Worm (Caenorhabditis elegans): ENCODE data around the gene K04A8.20.

K04A8.20 gene

ce11 chrV:6558103-6558502, 8.9 kb downstream of the K04A8.20 start, which contains the start of gene spp-20:
spp-20 (minus strand) TSS chrV:6558203.
- TF ChIP-seq ztf-11 (tag; optimal IDR thresholded peaks at IDR 0.05) (no peak), zfp-3 (GFP tag; conservative IDR thresholded peaks at IDR 0.05) (no peak), egl-27 (tag; optimal IDR thresholded peaks at IDR 0.05) (no peak), gei-8 (GFP tag; optimal IDR thresholded peaks at IDR 0.05) (no peak), zfp-2 (tag; optimal IDR thresholded peaks at IDR 0.05) (no peak), T20F7.1 (GFP tag; optimal IDR thresholded peaks at IDR 0.05) (no peak), nhr-10 (tag; optimal IDR thresholded peaks at IDR 0.05) (no peak), nhr-102 (tag; optimal IDR thresholded peaks at IDR 0.05) (no peak), lin-38 (GFP tag; IDR thresholded peaks at IDR 0.05) (no peak), ceh-44 (GFP tag; IDR thresholded peaks at IDR 0.05) (no peak), arid-1 (GFP tag; conservative IDR thresholded peaks at IDR 0.05) (no peak), ZK337.2 (GFP tag; IDR thresholded peaks at IDR 0.05) (no peak)

- TF ChIP-seq lin-1 (GFP tag; IDR thresholded peaks at IDR 0.05) (no peak), madf-5 (GFP tag; IDR thresholded peaks at IDR 0.05) (no peak), Y5F2A.4 (GFP tag; optimal IDR thresholded peaks at IDR 0.05) (no peak), unc-130 (GFP tag; optimal IDR thresholded peaks at IDR 0.05) (no peak), ama-1 (optimal IDR thresholded peaks at IDR 0.05) (no peak), hmg-1.1 (GFP tag; IDR thresholded peaks at IDR 0.05) (no peak), dve-1 (tag; optimal IDR thresholded peaks at IDR 0.05; ENCODE audit: insufficient read depth) (no peak), hlh-11 (tag; optimal IDR thresholded peaks at IDR 0.05) (no peak), ceh-62 (tag; optimal IDR thresholded peaks at IDR 0.05) (no peak), ceh-32 (tag; optimal IDR thresholded peaks at IDR 0.05; ENCODE audit: poor library complexity) (no peak), hlh-30 (tag; optimal IDR thresholded peaks at IDR 0.05; ENCODE audit: insufficient read depth) (no peak), mep-1 (tag; optimal IDR thresholded peaks at IDR 0.05) (no peak), Y105C5A.15 (GFP tag; IDR thresholded peaks at IDR 0.05) (no peak), gei-8 (GFP tag; optimal IDR thresholded peaks at IDR 0.05) (no peak), F37D6.2 (tag; optimal IDR thresholded peaks at IDR 0.05) (no peak), lin-13 (GFP tag; optimal IDR thresholded peaks at IDR 0.05) (no peak), egl-43 (GFP tag; IDR thresholded peaks at IDR 0.05) (no peak), php-3 (GFP tag; IDR thresholded peaks at IDR 0.05) (no peak), zip-11 (GFP tag; IDR thresholded peaks at IDR 0.05) (no peak), tra-1 (GFP tag; IDR thresholded peaks at IDR 0.05) (no peak)
Observed at ce11 chrV:6559105-6559504, 9.9 kb downstream of the K04A8.20 start, which contains the start of gene spp-26. spp-26 (minus strand) TSS chrV:6559205.

- no peak for TF ChIP-seq set-16 (GFP tag; IDR thresholded peaks at IDR 0.05)
- peak; percentile 30 for TF ChIP-seq zfp-2 (tag; optimal IDR thresholded peaks at IDR 0.05)
- peak; percentile 10; the same call in 1 of the 2 replicates for TF ChIP-seq saeg-2 (GFP tag; IDR thresholded peaks at IDR 0.05)
- no peak for TF ChIP-seq mdt-29 (GFP tag; IDR thresholded peaks at IDR 0.05)
- TF ChIP-seq mxl-2 (GFP tag; conservative IDR thresholded peaks at IDR 0.05): 0 out of 2 replicates have a peak, but pooled peaks have one; percentile 42
- no peak for TF ChIP-seq zag-1 (tag; optimal IDR thresholded peaks at IDR 0.05)
- peak; percentile 3 for TF ChIP-seq unc-130 (GFP tag; optimal IDR thresholded peaks at IDR 0.05)
- peak; percentile 93 for TF ChIP-seq F26F4.8 (GFP tag; conservative IDR thresholded peaks at IDR 0.05)
- no peak for TF ChIP-seq lin-39 (tag; optimal IDR thresholded peaks at IDR 0.05)
- TF ChIP-seq Y105C5A.15 (GFP tag; IDR thresholded peaks at IDR 0.05): 0 out of 2 replicates have a peak, but pooled peaks have one; percentile 68
- TF ChIP-seq spr-1 (tag; optimal IDR thresholded peaks at IDR 0.05): peak; percentile 53
- no peak for TF ChIP-seq sdz-12 (GFP tag; optimal IDR thresholded peaks at IDR 0.05)
- TF ChIP-seq php-3 (GFP tag; IDR thresholded peaks at IDR 0.05): peak; percentile 74
- TF ChIP-seq gei-8 (GFP tag; optimal IDR thresholded peaks at IDR 0.05): peak; percentile 64
- TF ChIP-seq skn-1 (tag; optimal IDR thresholded peaks at IDR 0.05): no peak
- TF ChIP-seq daf-8 (GFP tag; IDR thresholded peaks at IDR 0.05): no peak
- TF ChIP-seq nhr-10 (tag; optimal IDR thresholded peaks at IDR 0.05): no peak
- TF ChIP-seq spr-3 (GFP tag; optimal IDR thresholded peaks at IDR 0.05): peak; percentile 67
- peak; percentile 82; the same call in 1 of the 2 replicates for TF ChIP-seq ceh-44 (GFP tag; IDR thresholded peaks at IDR 0.05)
- peak; percentile 44 for TF ChIP-seq rbr-2 (tag; optimal IDR thresholded peaks at IDR 0.05)
- no peak for TF ChIP-seq mep-1 (tag; optimal IDR thresholded peaks at IDR 0.05)
- TF ChIP-seq F44E2.7 (GFP tag; IDR thresholded peaks at IDR 0.05): peak; percentile 88; the same call in 1 of the 2 replicates
- TF ChIP-seq nhr-41 (GFP tag; IDR thresholded peaks at IDR 0.05): 0 out of 2 replicates have a peak, but pooled peaks have one; percentile 57
- peak in 1 of 2 experiments; percentile 76 for TF ChIP-seq daf-16 (GFP tag; optimal IDR thresholded peaks at IDR 0.05)
- TF ChIP-seq daf-16 (tag; optimal IDR thresholded peaks at IDR 0.05): peak; percentile 68
Observed at ce11 chrV:6559585-6559984, 10.3 kb downstream of the K04A8.20 start.

Measured in whole organism, L4 larva.